Fruit fly (Drosophila melanogaster): ENCODE measurements around the gene mRpL1.
A peak's percentile ranks its signal among the peaks of the same experiment; 100 is the strongest.

mRpL1 gene

dm6 chr3R:8306188-8306926 is 5.1 kb downstream of the mRpL1 start (continued):
- TF ChIP-seq ewg (GFP tag; optimal IDR thresholded peaks at IDR 0.05) (no peak), CG32767 (GFP tag; IDR thresholded peaks at IDR 0.05) (peak; percentile 9; the same call in 1 of the 2 replicates), CG3838 (GFP tag; optimal IDR thresholded peaks at IDR 0.05) (no peak), sisA (GFP tag; IDR thresholded peaks at IDR 0.05) (no peak), CG7271 (tag; optimal IDR thresholded peaks at IDR 0.05) (no peak), hkb (optimal IDR thresholded peaks at IDR 0.05) (peak; percentile 22), hkb (GFP tag; IDR thresholded peaks at IDR 0.05) (no peak), E2f2 (GFP tag; IDR thresholded peaks at IDR 0.05) (0 out of 2 replicates have a peak, but pooled peaks have one; percentile 14), insv (GFP tag; optimal IDR thresholded peaks at IDR 0.05) (peak; percentile 98 to 100), CG3407 (GFP tag; optimal IDR thresholded peaks at IDR 0.05) (peak; percentile 3), D (optimal IDR thresholded peaks at IDR 0.05) (peak; percentile 37), D (GFP tag; optimal IDR thresholded peaks at IDR 0.05) (no peak), CG34224 (GFP tag; IDR thresholded peaks at IDR 0.05; ENCODE audit: partially characterized antibody) (peak; percentile 47; the same call in 2 of the 3 replicates), unc-4 (GFP tag; IDR thresholded peaks at IDR 0.05; ENCODE audit: partially characterized antibody) (peak; percentile 15; the same call in 1 of the 2 replicates), Dll (GFP tag; IDR thresholded peaks at IDR 0.05; ENCODE audit: partially characterized antibody) (peak; percentile 25; the same call in 1 of the 4 replicates), Bgb (GFP tag; IDR thresholded peaks at IDR 0.05; ENCODE audit: partially characterized antibody) (peak; percentile 70), run (tag; optimal IDR thresholded peaks at IDR 0.05) (no peak), sens (GFP tag) (peak; percentile 50), amos (GFP tag; IDR thresholded peaks at IDR 0.05; ENCODE audit: partially characterized antibody) (peak; percentile 68), CTCF (GFP tag; optimal IDR thresholded peaks at IDR 0.05) (peak; percentile 73), CG14860 (GFP tag; IDR thresholded peaks at IDR 0.05; ENCODE audit: partially characterized antibody) (peak; percentile 16; the same call in 1 of the 3 replicates), crol (GFP tag; IDR thresholded peaks at IDR 0.05) (peak; percentile 91), ATbp (GFP tag; optimal IDR thresholded peaks at IDR 0.05) (peak; percentile 51), salm (tag; optimal IDR thresholded peaks at IDR 0.05) (no peak), CG15601 (tag; optimal IDR thresholded peaks at IDR 0.05) (peak; percentile 5), sna (GFP tag; IDR thresholded peaks at IDR 0.05; ENCODE audit: partially characterized antibody) (no peak), Med (GFP tag) (peak; percentile 33), CG33557 (GFP tag; optimal IDR thresholded peaks at IDR 0.05) (peak; percentile 8), bbx (GFP tag; IDR thresholded peaks at IDR 0.05; ENCODE audit: partially characterized antibody) (peak; percentile 62; the same call in 1 of the 2 replicates), lbe (GFP tag; optimal IDR thresholded peaks at IDR 0.05) (peak; percentile 57), knrl (GFP tag; IDR thresholded peaks at IDR 0.05; ENCODE audit: partially characterized antibody) (peak; percentile 34; the same call in 1 of the 3 replicates), ac (GFP tag; optimal IDR thresholded peaks at IDR 0.05) (no peak), Ada2b (GFP tag; IDR thresholded peaks at IDR 0.05) (no peak), Awh (GFP tag; IDR thresholded peaks at IDR 0.05) (0 out of 2 replicates have a peak, but pooled peaks have one; percentile 13), Scr (GFP tag; IDR thresholded peaks at IDR 0.05; ENCODE audit: partially characterized antibody) (peak; percentile 19)

DNA sequence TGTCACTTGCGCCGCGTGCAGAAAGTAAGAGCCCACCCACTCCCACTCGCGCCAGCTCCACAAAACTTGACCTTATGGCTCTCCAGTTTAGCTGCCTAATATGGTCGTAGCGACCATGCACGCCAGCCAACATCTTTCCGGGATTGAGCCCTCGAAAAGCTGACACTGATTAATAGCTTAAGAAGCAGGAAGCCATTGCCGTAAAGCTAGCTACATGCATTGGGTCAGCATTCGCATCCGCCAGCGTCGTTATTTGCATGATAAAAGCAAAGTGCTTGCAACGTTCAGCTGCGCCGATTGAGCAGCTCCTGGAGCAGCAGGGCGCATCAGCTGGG is 5.7 kb downstream of the mRpL1 start:
- TF ChIP-seq Ets65A (GFP tag) (peak; percentile 90), CG7839 (tag; optimal IDR thresholded peaks at IDR 0.05) (no peak)

DNA sequence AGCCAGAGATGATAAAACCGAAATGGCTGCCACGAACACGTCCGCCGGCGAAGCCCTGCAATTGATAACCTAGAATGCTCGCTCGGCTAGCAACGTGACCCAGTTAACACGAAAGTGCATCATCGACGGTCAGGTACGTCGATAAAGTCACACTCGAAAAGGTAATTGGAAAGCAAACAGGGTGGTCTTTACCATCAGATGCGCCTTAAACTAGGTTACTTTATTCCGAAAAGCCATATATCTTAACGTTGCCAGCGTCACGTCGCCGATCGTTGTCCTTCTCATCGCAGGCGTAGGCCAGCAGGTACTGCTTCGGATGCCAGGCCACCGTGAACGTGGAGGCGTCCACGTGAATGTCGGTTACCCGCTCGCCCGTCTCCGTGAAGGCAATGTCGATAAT is 6.0 kb downstream of the mRpL1 start:
- TF ChIP-seq zen (tag; optimal IDR thresholded peaks at IDR 0.05): no peak
- TF ChIP-seq CG4404 (GFP tag; IDR thresholded peaks at IDR 0.05): no peak
- peak in 1 of 2 experiments; percentile 94 for TF ChIP-seq tll (GFP tag; optimal IDR thresholded peaks at IDR 0.05)
- peak; percentile 36 for TF ChIP-seq Med (GFP tag)
- no peak for TF ChIP-seq pan (optimal IDR thresholded peaks at IDR 0.05)
- TF ChIP-seq pan (GFP tag; optimal IDR thresholded peaks at IDR 0.05 in 1 of 2, IDR thresholded peaks at IDR 0.05 in 1 of 2): no peak
- no peak for TF ChIP-seq Fer3 (tag; optimal IDR thresholded peaks at IDR 0.05)
- no peak for TF ChIP-seq pita (GFP tag; optimal IDR thresholded peaks at IDR 0.05)
- no peak for TF ChIP-seq CG7928 (GFP tag; optimal IDR thresholded peaks at IDR 0.05)
- no peak for TF ChIP-seq CG10366 (GFP tag; IDR thresholded peaks at IDR 0.05)
- TF ChIP-seq stc (GFP tag; IDR thresholded peaks at IDR 0.05): no peak
- TF ChIP-seq Stat92E (GFP tag; optimal IDR thresholded peaks at IDR 0.05): no peak
- no peak for TF ChIP-seq CG17186 (GFP tag; optimal IDR thresholded peaks at IDR 0.05)
